Fruit fly (Drosophila melanogaster): ENCODE data around the gene CG10841.

Gene CG10841

DNA sequence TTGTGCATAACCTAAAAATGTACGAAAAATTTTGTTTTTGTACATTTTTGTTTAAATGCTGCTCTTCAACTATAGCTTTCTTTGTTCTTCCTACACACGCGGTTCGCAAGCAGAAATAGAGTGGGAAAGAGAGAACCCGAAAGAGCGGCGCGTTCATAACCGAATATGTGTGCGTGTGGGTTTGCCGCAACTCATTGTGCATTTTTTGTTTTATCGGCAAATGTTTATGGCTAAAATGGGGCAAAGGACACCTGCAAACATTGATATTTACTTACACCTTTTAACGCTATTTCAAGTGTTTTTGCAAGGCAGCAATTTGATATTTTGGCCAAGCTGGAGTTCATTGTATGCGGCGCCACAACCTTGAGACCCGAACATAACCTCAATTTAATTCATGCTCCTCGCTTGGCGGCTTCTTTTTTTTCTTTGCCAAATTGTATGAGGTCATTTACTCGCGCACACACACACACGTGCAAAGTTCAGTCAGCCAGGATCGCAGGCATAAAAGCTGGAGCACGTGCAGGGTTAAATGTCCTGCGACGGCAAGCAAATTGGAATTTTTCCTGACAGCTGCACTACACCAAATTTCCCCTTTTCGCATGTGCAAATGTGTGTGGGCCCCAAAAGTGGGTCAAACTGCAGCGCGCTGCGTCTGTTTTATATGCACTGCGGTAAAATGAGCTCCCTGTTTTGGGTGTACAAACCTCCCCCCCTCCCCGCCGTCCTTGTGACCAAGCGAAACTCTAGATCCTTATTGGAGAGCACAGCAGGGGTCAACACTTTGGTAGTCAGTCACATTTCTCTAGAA, 16.2 kb downstream of the CG10841 start (continued):
- peak; percentile 26 for TF ChIP-seq woc (GFP tag; optimal IDR thresholded peaks at IDR 0.05)

DNA sequence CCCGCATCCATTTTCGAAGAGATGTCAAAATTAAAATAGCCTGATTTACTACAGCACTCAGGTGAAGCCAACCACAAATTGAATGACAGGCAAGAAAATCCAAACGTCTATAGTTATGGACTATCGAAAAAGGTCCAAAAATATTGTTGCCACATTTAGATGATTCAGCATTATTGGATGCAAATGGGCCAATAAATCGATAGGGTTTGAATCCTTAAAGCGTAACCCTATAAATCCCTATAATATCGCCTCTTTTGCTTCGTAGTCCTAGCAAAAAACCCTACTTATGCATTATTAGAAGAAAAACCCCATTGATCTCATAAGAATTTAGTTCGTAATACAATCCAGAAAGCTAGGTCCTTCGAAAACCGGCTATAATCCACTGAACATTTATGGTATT, 24.6 kb downstream of the CG10841 start, which contains the start of gene Rbp4:
Rbp4 (minus strand) TSS at position 101 of the 400 bp plus-strand sequence.
- TF ChIP-seq tai (GFP tag; optimal IDR thresholded peaks at IDR 0.05) (no peak), dsf (GFP tag; optimal IDR thresholded peaks at IDR 0.05; ENCODE audit: borderline replicate concordance) (no peak), brk (GFP tag; optimal IDR thresholded peaks at IDR 0.05) (no peak), Hr83 (GFP tag; optimal IDR thresholded peaks at IDR 0.05; ENCODE audit: poor library complexity, severe bottlenecking) (no peak), HLH106 (tag; optimal IDR thresholded peaks at IDR 0.05) (no peak), Hr78 (GFP tag; optimal IDR thresholded peaks at IDR 0.05) (no peak), dmrt93B (GFP tag; optimal IDR thresholded peaks at IDR 0.05) (no peak), CrebA (GFP tag; optimal IDR thresholded peaks at IDR 0.05; ENCODE audit: borderline replicate concordance) (no peak), h (GFP tag; optimal IDR thresholded peaks at IDR 0.05) (no peak), fru (GFP tag; optimal IDR thresholded peaks at IDR 0.05) (no peak), Dfd (GFP tag; optimal IDR thresholded peaks at IDR 0.05) (no peak), woc (GFP tag; optimal IDR thresholded peaks at IDR 0.05) (no peak), Hnf4 (GFP tag; optimal IDR thresholded peaks at IDR 0.05) (no peak), foxo (GFP tag; optimal IDR thresholded peaks at IDR 0.05) (no peak), br (GFP tag; optimal IDR thresholded peaks at IDR 0.05) (no peak), CG32264 (GFP tag; optimal IDR thresholded peaks at IDR 0.05) (no peak), jim (GFP tag; optimal IDR thresholded peaks at IDR 0.05) (no peak)

DNA sequence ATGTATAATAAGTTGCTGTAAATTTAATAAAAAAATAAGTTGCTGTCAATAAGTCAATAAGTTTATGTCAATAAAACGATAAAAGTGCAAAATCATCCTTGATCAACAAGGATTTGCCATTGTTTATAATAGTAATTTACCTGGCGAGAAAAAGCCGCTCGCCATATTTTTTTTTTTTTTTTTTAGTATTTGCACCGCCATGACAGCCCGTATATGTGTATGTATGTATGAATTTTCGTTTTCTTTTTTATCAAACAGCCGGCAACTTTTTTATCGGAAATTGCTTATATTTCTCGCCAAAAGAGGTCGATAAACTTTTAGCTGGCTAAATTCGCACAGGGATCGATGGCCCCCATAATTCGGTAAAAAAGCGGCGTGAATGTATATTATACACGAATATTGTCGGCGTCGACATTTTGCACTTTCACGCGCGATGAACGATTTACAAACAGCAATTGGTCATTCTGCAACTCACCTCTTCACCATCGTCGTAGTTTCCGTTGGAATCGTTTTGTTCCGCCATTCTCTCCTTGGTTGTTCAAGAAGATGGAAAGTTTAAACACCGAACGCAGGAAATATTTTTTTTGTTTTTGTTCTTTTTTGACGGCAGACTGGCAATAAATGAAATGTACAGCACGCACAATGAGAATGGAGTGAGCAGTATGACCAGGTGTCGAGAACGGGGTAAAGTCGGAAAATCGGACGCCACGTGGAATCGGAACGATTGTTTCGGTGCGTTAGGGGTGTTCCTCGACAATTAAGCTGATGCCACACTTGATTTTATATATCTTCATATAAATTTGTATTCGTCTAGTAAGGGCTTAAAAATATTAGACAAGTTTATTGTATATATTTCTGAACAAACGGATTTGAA, 28.4 kb downstream of the CG10841 start, which contains the start of gene Hrb87F:
Hrb87F (minus strand) TSS at position 667 of the 874 bp plus-strand sequence.
- no peak for TF ChIP-seq OdsH (GFP tag; optimal IDR thresholded peaks at IDR 0.05)
- TF ChIP-seq Abd-B (GFP tag; optimal IDR thresholded peaks at IDR 0.05) = no peak
- no peak for TF ChIP-seq Mio (GFP tag; optimal IDR thresholded peaks at IDR 0.05)
- TF ChIP-seq GATAd (GFP tag; optimal IDR thresholded peaks at IDR 0.05) = no peak
- TF ChIP-seq Hr83 (GFP tag; optimal IDR thresholded peaks at IDR 0.05; ENCODE audit: poor library complexity, severe bottlenecking) = peak; percentile 70
- TF ChIP-seq usp (GFP tag; optimal IDR thresholded peaks at IDR 0.05) = no peak
- TF ChIP-seq Myc (optimal IDR thresholded peaks at IDR 0.05) = no peak
- no peak for TF ChIP-seq Dif (GFP tag; optimal IDR thresholded peaks at IDR 0.05; ENCODE audit: partially characterized antibody)
- TF ChIP-seq jim (GFP tag; optimal IDR thresholded peaks at IDR 0.05) = peak; percentile 90
- TF ChIP-seq brk (GFP tag; optimal IDR thresholded peaks at IDR 0.05) = peak; percentile 31
- peak; percentile 10 for TF ChIP-seq woc (GFP tag; optimal IDR thresholded peaks at IDR 0.05)
- peak; percentile 46 for TF ChIP-seq Sp1 (GFP tag; optimal IDR thresholded peaks at IDR 0.05)
- TF ChIP-seq rgr (GFP tag; optimal IDR thresholded peaks at IDR 0.05) = no peak
- no peak for TF ChIP-seq lola (GFP tag; optimal IDR thresholded peaks at IDR 0.05)
- TF ChIP-seq dmrt93B (GFP tag; optimal IDR thresholded peaks at IDR 0.05) = no peak
- TF ChIP-seq dl (GFP tag; optimal IDR thresholded peaks at IDR 0.05; ENCODE audit: insufficient read depth in 1 of 2, partially characterized antibody in 2 of 2) = peak in 1 of 2 experiments; percentile 12
- no peak for TF ChIP-seq Dfd (GFP tag; optimal IDR thresholded peaks at IDR 0.05)
- TF ChIP-seq Hnf4 (GFP tag; optimal IDR thresholded peaks at IDR 0.05) = peak; percentile 4
- no peak for TF ChIP-seq dsf (GFP tag; optimal IDR thresholded peaks at IDR 0.05; ENCODE audit: borderline replicate concordance)
- TF ChIP-seq sage (GFP tag; optimal IDR thresholded peaks at IDR 0.05) = no peak
- no peak for TF ChIP-seq Rel (GFP tag; optimal IDR thresholded peaks at IDR 0.05)
- TF ChIP-seq Rel (tag; optimal IDR thresholded peaks at IDR 0.05) = peak; percentile 40

All from whole organism, wandering third instar larva.